Worm (Caenorhabditis elegans): ENCODE results near the gene tank-1.

DNA sequence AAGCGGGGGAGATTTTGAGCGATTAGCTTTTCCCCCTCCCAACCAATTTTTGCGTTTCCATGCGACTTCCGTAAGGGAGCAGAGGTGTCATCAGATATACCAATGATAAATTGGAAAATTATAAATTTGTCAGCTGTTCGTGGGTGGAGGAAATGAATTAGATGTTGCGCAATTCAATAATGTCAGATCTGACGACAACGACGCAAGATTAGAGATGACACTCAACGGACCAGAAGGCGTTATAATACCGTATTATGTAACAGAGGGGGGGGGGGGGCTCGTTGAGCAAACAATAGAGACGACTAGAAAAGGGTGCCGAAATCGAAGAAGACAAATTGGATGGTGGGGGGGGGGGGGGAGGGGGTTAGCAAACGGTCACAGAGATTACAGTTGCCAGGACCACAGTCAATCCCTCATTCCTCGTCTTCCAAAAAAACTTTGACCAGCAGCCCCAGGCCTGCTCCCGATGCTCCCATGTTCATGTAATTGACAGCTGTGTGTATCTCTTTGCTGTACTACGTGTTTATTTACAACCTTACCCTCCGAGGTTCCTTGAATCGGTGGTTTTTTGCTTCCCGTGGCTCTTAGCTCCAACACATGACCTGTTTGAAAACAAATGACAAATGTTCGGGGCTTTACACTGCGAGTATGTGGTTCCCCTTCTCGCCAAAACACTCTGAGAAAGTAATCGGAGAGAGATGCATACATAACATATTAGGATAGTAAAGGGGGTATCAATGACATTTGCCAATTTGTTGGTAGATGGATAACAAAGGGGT lies 56.4 kb downstream of the tank-1 start:
- TF ChIP-seq him-1 (tag; optimal IDR thresholded peaks at IDR 0.05): no peak
- no peak for TF ChIP-seq W03F9.2 (tag; optimal IDR thresholded peaks at IDR 0.05)

Measured in whole organism, L4/young adult.